Worm (Caenorhabditis elegans): Measurements from ENCODE around the gene srh-212.

Gene srh-212

ce11 chrV:3587633-3588032, 9.3 kb downstream of the srh-212 start (continued):
- TF ChIP-seq ama-1 (optimal IDR thresholded peaks at IDR 0.05) (no peak), ztf-16 (tag; optimal IDR thresholded peaks at IDR 0.05) (peak; percentile 15), ceh-19 (GFP tag; optimal IDR thresholded peaks at IDR 0.05) (peak; percentile 49), ceh-34 (tag; optimal IDR thresholded peaks at IDR 0.05) (peak; percentile 74), pat-9 (tag; optimal IDR thresholded peaks at IDR 0.05) (peak; percentile 31), unc-3 (GFP tag; conservative IDR thresholded peaks at IDR 0.05) (0 out of 2 replicates have a peak, but pooled peaks have one; percentile 38), unc-3 (tag; optimal IDR thresholded peaks at IDR 0.05) (peak; percentile 55), tbx-2 (tag; optimal IDR thresholded peaks at IDR 0.05) (peak; percentile 74), ets-4 (tag; optimal IDR thresholded peaks at IDR 0.05) (no peak), dve-1 (tag; optimal IDR thresholded peaks at IDR 0.05) (no peak), pha-2 (tag; optimal IDR thresholded peaks at IDR 0.05) (peak; percentile 80), ceh-2 (tag; optimal IDR thresholded peaks at IDR 0.05) (peak; percentile 39), zip-5 (tag; optimal IDR thresholded peaks at IDR 0.05) (peak; percentile 16), fkh-10 (GFP tag; optimal IDR thresholded peaks at IDR 0.05) (no peak), odd-2 (tag; optimal IDR thresholded peaks at IDR 0.05) (peak; percentile 66), npax-4 (tag; optimal IDR thresholded peaks at IDR 0.05) (peak; percentile 27), tbx-7 (tag; optimal IDR thresholded peaks at IDR 0.05) (no peak), hlh-8 (tag; optimal IDR thresholded peaks at IDR 0.05) (no peak), F13H6.1 (tag; optimal IDR thresholded peaks at IDR 0.05) (peak; percentile 46), ceh-6 (GFP tag; optimal IDR thresholded peaks at IDR 0.05) (peak; percentile 39), hlh-15 (tag; optimal IDR thresholded peaks at IDR 0.05) (peak; percentile 31), nhr-232 (tag; optimal IDR thresholded peaks at IDR 0.05) (peak; percentile 56), nhr-11 (tag; optimal IDR thresholded peaks at IDR 0.05) (no peak), elt-4 (tag; optimal IDR thresholded peaks at IDR 0.05) (no peak), Y22D7AL.16 (tag; optimal IDR thresholded peaks at IDR 0.05) (no peak), T23F11.4 (GFP tag; optimal IDR thresholded peaks at IDR 0.05) (no peak), pha-4 (tag; optimal IDR thresholded peaks at IDR 0.05) (no peak), ceh-18 (tag; optimal IDR thresholded peaks at IDR 0.05) (peak; percentile 19), ceh-22 (tag; optimal IDR thresholded peaks at IDR 0.05) (no peak), unc-55 (GFP tag; optimal IDR thresholded peaks at IDR 0.05) (no peak), lim-6 (tag; optimal IDR thresholded peaks at IDR 0.05) (no peak), ceh-48 (tag; optimal IDR thresholded peaks at IDR 0.05) (peak; percentile 34), fax-1 (tag; optimal IDR thresholded peaks at IDR 0.05) (peak; percentile 20), madf-2 (tag; optimal IDR thresholded peaks at IDR 0.05) (no peak), che-1 (tag; optimal IDR thresholded peaks at IDR 0.05) (peak; percentile 70), syd-9 (tag; optimal IDR thresholded peaks at IDR 0.05) (no peak), K02D7.2 (tag; optimal IDR thresholded peaks at IDR 0.05) (peak; percentile 18), pag-3 (tag; optimal IDR thresholded peaks at IDR 0.05; ENCODE audit: borderline replicate concordance) (no peak), sox-2 (GFP tag; IDR thresholded peaks at IDR 0.05) (no peak; the same call in 1 of the 2 replicates), ceh-31 (tag; optimal IDR thresholded peaks at IDR 0.05) (peak; percentile 62), sox-4 (tag; optimal IDR thresholded peaks at IDR 0.05) (peak; percentile 73), K09A11.1 (tag; optimal IDR thresholded peaks at IDR 0.05; ENCODE audit: insufficient read depth) (peak; percentile 54), ahr-1 (tag; optimal IDR thresholded peaks at IDR 0.05) (no peak), nfya-1 (tag; optimal IDR thresholded peaks at IDR 0.05) (peak; percentile 24), eyg-1 (tag; optimal IDR thresholded peaks at IDR 0.05) (no peak), pqm-1 (tag; optimal IDR thresholded peaks at IDR 0.05) (no peak), sdc-2 (tag; optimal IDR thresholded peaks at IDR 0.05) (peak; percentile 19), fkh-6 (tag; optimal IDR thresholded peaks at IDR 0.05) (peak; percentile 33), elt-2 (tag; optimal IDR thresholded peaks at IDR 0.05) (peak; percentile 81), ceh-45 (GFP tag; IDR thresholded peaks at IDR 0.05) (no peak), lin-11 (tag; optimal IDR thresholded peaks at IDR 0.05) (peak; percentile 50), hlh-13 (GFP tag; optimal IDR thresholded peaks at IDR 0.05) (no peak), rnt-1 (tag; optimal IDR thresholded peaks at IDR 0.05) (no peak), ceh-14 (tag; optimal IDR thresholded peaks at IDR 0.05) (peak; percentile 9)

Measured in whole organism, late embryonic.